Fruit fly (Drosophila melanogaster) whole organism: ENCODE data around the gene CG8292.

Source experiments
- CG8478 ChIP-seq: fragments of >200 bp; optimal IDR thresholded peaks from 2 replicates; lab custom pipeline; 2018; ENCODE audit warnings: inconsistent platforms
- Dll ChIP-seq: fragments of >200 bp; optimal IDR thresholded peaks from 2 replicates; lab custom pipeline; 2017
- EcR ChIP-seq, 2 experiments: fragments of >200 bp; optimal IDR thresholded peaks; 2 replicates each; lab custom pipeline; 2017; ENCODE audit warnings: missing biosample characterization in 2 of 2, missing genetic modification characterization in 2 of 2, missing genetic modification reagents in 2 of 2
- pan ChIP-seq: fragments of >200 bp; optimal IDR thresholded peaks from 2 replicates; lab custom pipeline; 2017
- psq ChIP-seq: fragments of >200 bp; optimal IDR thresholded peaks from 2 replicates; lab custom pipeline; 2017
- usp ChIP-seq: fragments of >200 bp; optimal IDR thresholded peaks from 2 replicates; lab custom pipeline; 2017; ENCODE audit warnings: missing biosample characterization, missing genetic modification characterization, mixed read lengths

CG8292 gene

dm6 chr2L:8204996-8205567 is 12.7 kb downstream of the CG8292 start, which contains the start of gene SLC5A11:
Gene SLC5A11 (minus strand): TSS chr2L:8205132.
- TF ChIP-seq pan (lab: Kevin White, UChicago) = peak; percentile 98
- TF ChIP-seq CG8478 (lab: Kevin White, UChicago) = no peak
- no peak for TF ChIP-seq usp

- no peak for TF ChIP-seq EcR (GFP tag; optimal IDR thresholded peaks at IDR 0.05; lab: Kevin White, UChicago)
- TF ChIP-seq CG8478 (lab: Kevin White, UChicago) = no peak
- no peak for TF ChIP-seq Dll (lab: Kevin White, UChicago)
- no peak for TF ChIP-seq psq (lab: Kevin White, UChicago)
- no peak for TF ChIP-seq usp
- no peak for TF ChIP-seq pan (lab: Kevin White, UChicago)
These were observed 13.5 kb downstream of the CG8292 start for dm6 chr2L:8204366-8204765.

- no peak for TF ChIP-seq psq (lab: Kevin White, UChicago)
- no peak for TF ChIP-seq EcR (GFP tag; optimal IDR thresholded peaks at IDR 0.05; lab: Kevin White, UChicago)
- no peak for TF ChIP-seq Dll (lab: Kevin White, UChicago)
- no peak for TF ChIP-seq usp
- no peak for TF ChIP-seq CG8478 (lab: Kevin White, UChicago)
- no peak for TF ChIP-seq pan (lab: Kevin White, UChicago)
These were observed 14.1 kb downstream of the CG8292 start for dm6 chr2L:8203748-8204147.

- no peak for TF ChIP-seq pan (lab: Kevin White, UChicago)
- TF ChIP-seq psq (lab: Kevin White, UChicago) = no peak
- no peak for TF ChIP-seq usp
- TF ChIP-seq Dll (lab: Kevin White, UChicago) = no peak
- TF ChIP-seq CG8478 (lab: Kevin White, UChicago) = no peak
- no peak for TF ChIP-seq EcR (GFP tag; optimal IDR thresholded peaks at IDR 0.05; lab: Kevin White, UChicago)
These were observed 15.2 kb downstream of the CG8292 start for dm6 chr2L:8202569-8202968.

- TF ChIP-seq psq (lab: Kevin White, UChicago) (no peak), usp (no peak), pan (lab: Kevin White, UChicago) (no peak), CG8478 (lab: Kevin White, UChicago) (no peak), EcR (GFP tag; optimal IDR thresholded peaks at IDR 0.05; lab: Kevin White, UChicago) (no peak), Dll (lab: Kevin White, UChicago) (no peak)
These were observed 19.1 kb downstream of the CG8292 start, which contains the start of gene PGAP5 for dm6 chr2L:8198757-8199156. Gene PGAP5 (plus strand): TSS chr2L:8198882.

- TF ChIP-seq pan (lab: Kevin White, UChicago) (no peak), EcR (GFP tag; optimal IDR thresholded peaks at IDR 0.05; lab: Kevin White, UChicago) (no peak), Dll (lab: Kevin White, UChicago) (no peak), usp (no peak)
These were observed 20.9 kb downstream of the CG8292 start, which contains the start of the genes CG8475 and CG8460 for dm6 chr2L:8196757-8197530. Gene CG8475 (minus strand): TSS chr2L:8196918. Gene CG8460 (plus strand): TSS chr2L:8197193.

- no peak for TF ChIP-seq CG8478 (lab: Kevin White, UChicago)
- TF ChIP-seq EcR (GFP tag; optimal IDR thresholded peaks at IDR 0.05; lab: Kevin White, UChicago) = no peak
- TF ChIP-seq usp = no peak
These were observed 22.0 kb downstream of the CG8292 start for dm6 chr2L:8195722-8196323.

- TF ChIP-seq pan (lab: Kevin White, UChicago) = no peak
- TF ChIP-seq Dll (lab: Kevin White, UChicago) = no peak
These were observed 27.1 kb downstream of the CG8292 start, which contains the start of gene CG34134 for dm6 chr2L:8190681-8191080. Gene CG34134 (minus strand): TSS chr2L:8190781.

dm6 chr2L:8185008-8185407 is 32.8 kb downstream of the CG8292 start:
- TF ChIP-seq CG8478 (lab: Kevin White, UChicago) (no peak), psq (lab: Kevin White, UChicago) (no peak), pan (lab: Kevin White, UChicago) (no peak), Dll (lab: Kevin White, UChicago) (no peak), EcR (GFP tag; optimal IDR thresholded peaks at IDR 0.05; lab: Kevin White, UChicago) (no peak), usp (no peak)

- no peak for TF ChIP-seq Dll (lab: Kevin White, UChicago)
These were observed 46.3 kb downstream of the CG8292 start for dm6 chr2L:8171544-8171943.

dm6 chr2L:8170600-8171182 is 47.1 kb downstream of the CG8292 start:
- no peak for TF ChIP-seq pan (lab: Kevin White, UChicago)
- no peak for TF ChIP-seq psq (lab: Kevin White, UChicago)
- no peak for TF ChIP-seq Dll (lab: Kevin White, UChicago)
- TF ChIP-seq usp = no peak
- TF ChIP-seq CG8478 (lab: Kevin White, UChicago) = no peak
- TF ChIP-seq EcR (GFP tag; optimal IDR thresholded peaks at IDR 0.05; lab: Kevin White, UChicago) = no peak

dm6 chr2L:8168075-8168474 is 49.7 kb downstream of the CG8292 start:
- no peak for TF ChIP-seq Dll (lab: Kevin White, UChicago)
- no peak for TF ChIP-seq EcR (GFP tag; optimal IDR thresholded peaks at IDR 0.05; lab: Kevin White, UChicago)
- no peak for TF ChIP-seq pan (lab: Kevin White, UChicago)
- TF ChIP-seq psq (lab: Kevin White, UChicago) = no peak
- no peak for TF ChIP-seq CG8478 (lab: Kevin White, UChicago)
- TF ChIP-seq usp = no peak
